Worm (Caenorhabditis elegans) whole organism, L2 larva: Measurements from ENCODE around the gene ncl-1.

Source experiments
- ceh-16 ChIP-seq: fragments of 150-350 bp; optimal IDR thresholded peaks from 2 replicates; lab custom pipeline; 2014; ENCODE audit warnings: missing biosample characterization, missing genetic modification characterization
- elt-3 ChIP-seq: sonication (generic microtip); optimal IDR thresholded peaks from 2 replicates; lab custom pipeline; 2017; ENCODE audit warnings: missing biosample characterization, missing genetic modification characterization
- nhr-25 ChIP-seq: fragments of 150-350 bp; sonication (generic microtip); optimal IDR thresholded peaks from 3 replicates; lab custom pipeline; 2014; ENCODE audit warnings: missing biosample characterization, missing genetic modification characterization
- nhr-77 ChIP-seq: fragments of 150-350 bp; optimal IDR thresholded peaks from 2 replicates; lab custom pipeline; 2014; ENCODE audit warnings: missing biosample characterization, missing genetic modification characterization
- ztf-11 ChIP-seq: sonication (generic microtip); optimal IDR thresholded peaks from 2 replicates; lab custom pipeline; 2017; ENCODE audit warnings: missing biosample characterization, missing genetic modification characterization

DNA sequence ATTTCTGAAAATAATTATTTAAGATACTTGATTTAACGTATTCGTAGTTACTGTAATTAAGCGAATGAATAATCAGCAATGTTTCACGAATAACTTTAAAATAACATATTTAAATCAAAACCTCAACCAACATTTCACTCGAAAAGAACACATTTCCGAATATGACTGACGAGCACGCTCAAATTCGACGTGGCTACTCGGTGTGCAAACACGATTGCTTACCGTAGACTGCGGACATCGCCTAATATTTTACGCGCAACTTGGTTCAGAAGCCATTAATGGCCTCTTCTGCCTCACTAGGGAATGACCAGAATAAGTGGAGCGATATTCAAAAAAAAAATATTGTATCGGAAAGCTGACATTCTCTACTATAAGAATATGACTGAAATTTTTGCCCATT is 50.4 kb downstream of the ncl-1 start, which contains the start of gene snu-23:
- no peak for TF ChIP-seq nhr-77
- no peak for TF ChIP-seq ceh-16 (tag; lab: Kevin White, UChicago)
- TF ChIP-seq nhr-25 (tag; lab: Kevin White, UChicago), result no peak
- TF ChIP-seq elt-3, result no peak
- no peak for TF ChIP-seq ztf-11 (tag; lab: Kevin White, UChicago)
